Worm (Caenorhabditis elegans) whole organism, late embryonic: Measurements from ENCODE around the gene K09C8.2.

Experiments used
- C38D4.7 ChIP-seq: fragments of 200-800 bp; sonication (Bioruptor generic); optimal IDR thresholded peaks from 2 replicates; lab custom pipeline; 2018; ENCODE audit warnings: mild to moderate bottlenecking, missing genetic modification characterization, moderate library complexity, missing compliant biosample characterization
- Y22D7AL.16 ChIP-seq: sonication (generic microtip); optimal IDR thresholded peaks from 2 replicates; lab custom pipeline; 2016; ENCODE audit warnings: missing genetic modification characterization, missing compliant biosample characterization
- ahr-1 ChIP-seq: sonication (generic microtip); optimal IDR thresholded peaks from 2 replicates; lab custom pipeline; 2016; ENCODE audit warnings: missing genetic modification characterization, missing compliant biosample characterization
- ama-1 ChIP-seq: fragments of 150-350 bp; optimal IDR thresholded peaks from 2 replicates; lab custom pipeline; 2014
- ceh-19 ChIP-seq: fragments of 200-800 bp; sonication (Bioruptor generic); optimal IDR thresholded peaks from 2 replicates; lab custom pipeline; 2018; ENCODE audit warnings: mild to moderate bottlenecking, missing genetic modification characterization, missing compliant biosample characterization
- ceh-2 ChIP-seq: sonication (generic microtip); optimal IDR thresholded peaks from 2 replicates; lab custom pipeline; 2016; ENCODE audit warnings: missing genotype, missing genetic modification characterization, missing compliant biosample characterization
- ceh-22 ChIP-seq: sonication (generic microtip); optimal IDR thresholded peaks from 2 replicates; lab custom pipeline; 2017; ENCODE audit warnings: missing biosample characterization, missing genetic modification characterization
- ceh-31 ChIP-seq: sonication (generic microtip); optimal IDR thresholded peaks from 2 replicates; lab custom pipeline; 2016; ENCODE audit warnings: missing genetic modification characterization, missing compliant biosample characterization
- ceh-48 ChIP-seq: sonication (generic microtip); optimal IDR thresholded peaks from 2 replicates; lab custom pipeline; 2016; ENCODE audit warnings: missing genetic modification characterization, inconsistent platforms, missing compliant biosample characterization
- ceh-6 ChIP-seq: fragments of 200-800 bp; sonication (Bioruptor generic); optimal IDR thresholded peaks from 2 replicates; lab custom pipeline; 2018; ENCODE audit warnings: mild to moderate bottlenecking, missing genetic modification characterization, missing compliant biosample characterization
- dmd-4 ChIP-seq: sonication (generic microtip); optimal IDR thresholded peaks from 2 replicates; lab custom pipeline; 2016; ENCODE audit warnings: borderline replicate concordance, missing genetic modification characterization, missing compliant biosample characterization
- dve-1 ChIP-seq: sonication (generic microtip); optimal IDR thresholded peaks from 2 replicates; lab custom pipeline; 2017; ENCODE audit warnings: antibody characterized with exemption, mild to moderate bottlenecking, missing genetic modification characterization, missing compliant biosample characterization
- elt-2 ChIP-seq: sonication (generic microtip); optimal IDR thresholded peaks from 2 replicates; lab custom pipeline; 2016; ENCODE audit warnings: missing genetic modification reagents, missing genetic modification characterization, missing compliant biosample characterization
- ets-4 ChIP-seq: sonication (generic microtip); optimal IDR thresholded peaks from 2 replicates; lab custom pipeline; 2016; ENCODE audit warnings: missing genetic modification characterization, missing compliant biosample characterization
- fax-1 ChIP-seq: sonication (generic microtip); optimal IDR thresholded peaks from 2 replicates; lab custom pipeline; 2016; ENCODE audit warnings: missing genotype, missing genetic modification characterization, missing compliant biosample characterization
- fkh-10 ChIP-seq: fragments of 150-350 bp; optimal IDR thresholded peaks from 2 replicates; lab custom pipeline; 2014; ENCODE audit warnings: missing biosample characterization, missing genetic modification reagents, missing genetic modification characterization
- fkh-6 ChIP-seq: sonication (generic microtip); optimal IDR thresholded peaks from 2 replicates; lab custom pipeline; 2016; ENCODE audit warnings: missing genetic modification characterization, missing compliant biosample characterization
- hlh-15 ChIP-seq: sonication (generic microtip); optimal IDR thresholded peaks from 2 replicates; lab custom pipeline; 2016; ENCODE audit warnings: missing genetic modification characterization, missing compliant biosample characterization
- hlh-30 ChIP-seq: sonication (generic microtip); optimal IDR thresholded peaks from 2 replicates; lab custom pipeline; 2017; ENCODE audit warnings: antibody characterized with exemption, missing genetic modification characterization, missing compliant biosample characterization; ENCODE audit not compliant: insufficient read depth
- hlh-6 ChIP-seq: sonication (generic microtip); optimal IDR thresholded peaks from 2 replicates; lab custom pipeline; 2016; ENCODE audit warnings: missing genotype, missing genetic modification characterization, missing compliant biosample characterization
- lin-11 ChIP-seq: fragments of 200-800 bp; sonication (Bioruptor generic); optimal IDR thresholded peaks from 2 replicates; lab custom pipeline; 2018; ENCODE audit warnings: mild to moderate bottlenecking, missing genetic modification characterization, missing compliant biosample characterization
- nhr-11 ChIP-seq: fragments of 150-350 bp; optimal IDR thresholded peaks from 2 replicates; lab custom pipeline; 2014; ENCODE audit warnings: missing biosample characterization, missing genetic modification characterization
- nhr-232 ChIP-seq: sonication (generic microtip); optimal IDR thresholded peaks from 2 replicates; lab custom pipeline; 2016; ENCODE audit warnings: missing genetic modification characterization, missing compliant biosample characterization
- pat-9 ChIP-seq: fragments of 200-800 bp; sonication (Bioruptor generic); optimal IDR thresholded peaks from 2 replicates; lab custom pipeline; 2018; ENCODE audit warnings: mild to moderate bottlenecking, missing genetic modification characterization, moderate library complexity, missing compliant biosample characterization
- pax-1 ChIP-seq: fragments of 150-350 bp; optimal IDR thresholded peaks from 2 replicates; lab custom pipeline; 2014; ENCODE audit warnings: missing biosample characterization, missing genetic modification characterization
- pha-2 ChIP-seq: sonication (generic microtip); optimal IDR thresholded peaks from 2 replicates; lab custom pipeline; 2017; ENCODE audit warnings: mild to moderate bottlenecking, missing genetic modification characterization, missing compliant biosample characterization
- sdc-2 ChIP-seq: sonication (generic microtip); optimal IDR thresholded peaks from 2 replicates; lab custom pipeline; 2016; ENCODE audit warnings: missing genotype, missing genetic modification characterization, missing compliant biosample characterization
- tbx-2 ChIP-seq: sonication (generic microtip); optimal IDR thresholded peaks from 2 replicates; lab custom pipeline; 2016; ENCODE audit warnings: missing genetic modification characterization, missing compliant biosample characterization
- tbx-7 ChIP-seq: sonication (generic microtip); optimal IDR thresholded peaks from 2 replicates; lab custom pipeline; 2016; ENCODE audit warnings: missing genotype, missing genetic modification characterization, missing compliant biosample characterization
- unc-42 ChIP-seq: sonication (generic microtip); optimal IDR thresholded peaks from 2 replicates; lab custom pipeline; 2016; ENCODE audit warnings: missing genotype, missing genetic modification characterization, missing compliant biosample characterization
- unc-55 ChIP-seq: sonication (generic microtip); optimal IDR thresholded peaks from 2 replicates; lab custom pipeline; 2017; ENCODE audit warnings: missing biosample characterization, missing genetic modification reagents, missing genetic modification characterization

Gene K09C8.2

ce11 chrX:10919613-10920012, 39.6 kb upstream of the K09C8.2 start, which contains the start of gene nstp-9:
Gene nstp-9 (minus strand): TSS chrX:10919713.
- no peak for TF ChIP-seq fkh-10 (GFP tag; lab: Kevin White, UChicago)

DNA sequence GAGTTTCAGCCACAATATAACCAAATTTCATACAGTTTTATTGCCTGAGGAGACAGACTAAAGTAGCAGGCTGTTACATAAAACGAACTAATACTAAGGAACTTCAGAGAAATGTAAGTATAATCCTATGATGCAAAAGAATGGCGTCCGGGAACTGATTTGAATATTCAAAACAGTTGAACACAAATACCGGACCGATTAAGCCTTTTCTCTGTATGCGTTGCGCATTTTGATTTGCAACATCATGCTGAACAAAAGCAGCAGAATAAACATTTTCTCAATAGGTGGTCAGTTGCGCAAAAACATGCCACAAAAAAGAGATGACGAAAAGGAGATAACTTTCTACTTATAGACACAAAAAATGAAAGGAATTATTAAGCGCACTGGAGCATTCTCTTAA, 35.2 kb upstream of the K09C8.2 start:
- TF ChIP-seq hlh-15 (tag; lab: Kevin White, UChicago) (no peak), nhr-232 (no peak), ceh-19 (no peak), hlh-6 (tag; lab: Kevin White, UChicago) (no peak), fax-1 (no peak), fkh-10 (GFP tag; lab: Kevin White, UChicago) (no peak), lin-11 (tag; lab: Kevin White, UChicago) (no peak), ahr-1 (no peak), dve-1 (no peak), ets-4 (tag; lab: Kevin White, UChicago) (no peak)

ce11 chrX:10927136-10927535, 32.1 kb upstream of the K09C8.2 start:
- TF ChIP-seq lin-11 (tag; lab: Kevin White, UChicago) (no peak), sdc-2 (peak; percentile 14), ceh-48 (no peak), tbx-2 (tag; lab: Kevin White, UChicago) (peak; percentile 48), nhr-232 (no peak), ceh-31 (tag; lab: Kevin White, UChicago) (no peak)

DNA sequence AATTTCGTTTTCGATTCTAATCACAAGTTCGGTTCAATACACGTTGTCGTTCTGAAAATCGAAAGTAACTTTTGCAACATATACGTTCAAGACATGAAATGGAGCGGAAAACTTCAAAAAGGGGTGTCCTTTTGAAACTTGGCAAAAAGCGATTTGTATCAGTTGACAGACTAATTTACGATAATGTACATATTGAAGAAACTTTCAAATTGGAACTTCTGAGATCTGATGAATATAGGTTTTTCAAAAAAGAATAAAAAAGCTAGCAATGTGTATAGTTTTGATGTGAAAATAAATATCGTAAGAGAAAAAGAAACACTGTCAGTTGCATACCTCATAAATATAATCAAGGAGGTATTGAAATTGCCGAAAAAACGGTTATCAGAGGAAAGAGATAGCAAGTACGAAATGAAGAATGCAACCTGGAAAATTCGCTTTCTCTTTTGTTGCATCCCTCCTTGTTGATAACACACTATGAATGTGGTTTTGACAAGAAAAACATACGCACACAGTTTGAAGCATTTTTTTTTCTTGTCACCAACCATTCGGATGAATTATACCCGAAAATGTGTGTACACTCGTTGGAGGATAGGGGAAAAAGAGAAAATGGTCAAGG, 30.2 kb upstream of the K09C8.2 start, which contains the start of gene dgn-1:
TSS of gene dgn-1 (minus strand) at position 51 of the 616 bp plus-strand sequence.
- TF ChIP-seq ceh-2 (no peak), hlh-30 (no peak), pha-2 (tag; lab: Kevin White, UChicago) (no peak), ahr-1 (no peak), fkh-6 (tag; lab: Kevin White, UChicago) (no peak), pax-1 (no peak), Y22D7AL.16 (tag; lab: Kevin White, UChicago) (no peak), nhr-11 (no peak), dmd-4 (no peak), elt-2 (tag; lab: Kevin White, UChicago) (no peak), ceh-22 (tag; lab: Kevin White, UChicago) (no peak), ceh-6 (GFP tag; lab: Kevin White, UChicago) (no peak), ama-1 (lab: Kevin White, UChicago) (no peak), tbx-7 (tag; lab: Kevin White, UChicago) (no peak), pat-9 (no peak)
- TF ChIP-seq, all 69 proteins: peak for 0

DNA sequence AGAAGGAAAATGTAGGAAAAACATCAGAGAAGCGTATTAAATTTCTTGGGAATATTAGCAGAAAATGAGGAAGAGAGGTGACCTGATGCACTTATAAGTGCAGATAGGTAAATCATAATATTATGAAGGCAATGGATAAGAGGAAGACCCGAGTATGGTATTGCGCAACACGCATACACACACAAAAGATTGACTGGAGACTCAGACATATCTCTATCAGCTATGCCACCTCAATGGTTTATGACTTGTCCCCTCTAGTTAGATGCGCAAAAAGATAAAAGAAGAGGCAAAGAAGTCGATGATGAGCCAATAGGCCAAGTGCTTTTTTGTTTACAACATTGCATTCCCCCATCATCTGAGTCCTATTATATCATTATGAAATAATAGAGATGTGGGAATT, 27.1 kb upstream of the K09C8.2 start:
- TF ChIP-seq C38D4.7 (GFP tag; lab: Kevin White, UChicago) (no peak), unc-55 (GFP tag; lab: Kevin White, UChicago) (peak; percentile 17)

DNA sequence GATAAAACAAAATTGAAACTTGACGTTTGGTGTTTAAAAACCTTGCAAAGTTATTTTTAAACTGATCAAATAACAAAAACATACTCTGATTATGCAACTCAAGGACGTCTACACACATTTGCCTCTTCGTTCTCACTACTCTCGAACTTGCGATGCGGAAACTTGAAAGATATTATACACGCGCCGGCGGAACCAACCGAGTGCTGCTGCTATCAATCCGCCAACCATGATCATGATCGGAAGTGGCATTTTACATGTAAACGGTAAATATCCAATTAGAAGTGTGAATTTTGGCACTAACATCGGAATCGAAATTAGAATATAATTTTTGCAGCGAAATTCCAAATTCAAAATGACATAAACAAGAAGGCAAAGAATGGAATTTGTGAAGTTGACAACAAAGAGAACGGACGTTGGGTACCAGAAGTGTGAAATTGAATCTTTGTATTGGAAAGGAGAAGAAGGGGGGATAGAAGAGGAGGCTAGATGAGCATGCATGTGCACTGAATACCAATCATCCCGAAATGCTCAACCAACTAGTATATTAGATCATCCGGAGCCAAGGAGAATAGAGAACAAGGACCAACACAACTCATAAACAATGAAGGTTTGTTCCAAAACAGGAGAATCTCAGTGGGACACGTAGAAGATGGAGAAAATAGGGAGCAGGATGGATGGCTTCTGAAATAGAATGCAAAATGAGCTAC, 25.8 kb upstream of the K09C8.2 start:
- peak; percentile 64 for TF ChIP-seq unc-42 (tag; lab: Kevin White, UChicago)
- TF ChIP-seq ceh-6 (GFP tag; lab: Kevin White, UChicago) = no peak
- TF ChIP-seq ceh-31 (tag; lab: Kevin White, UChicago) = peak; percentile 36
